Worm (Caenorhabditis elegans) whole organism, L1 larva: ENCODE results near the gene cutl-1.

Experiments
- C04F5.9 ChIP-seq: sonication (generic microtip); optimal IDR thresholded peaks from 2 replicates; lab custom pipeline; 2016; ENCODE audit warnings: missing genetic modification characterization, missing compliant biosample characterization
- C16A3.4 ChIP-seq: fragments of 150-350 bp; optimal IDR thresholded peaks from 2 replicates; lab custom pipeline; 2014; ENCODE audit warnings: missing biosample characterization, missing genetic modification characterization
- ama-1 ChIP-seq: fragments of 150-350 bp; optimal IDR thresholded peaks from 2 replicates; lab custom pipeline; 2014
- blmp-1 ChIP-seq: fragments of 150-350 bp; optimal IDR thresholded peaks from 2 replicates; lab custom pipeline; 2014; ENCODE audit warnings: missing biosample characterization, missing genetic modification characterization
- ceh-88 ChIP-seq: fragments of 200-800 bp; sonication (Bioruptor generic); IDR thresholded peaks from 2 replicates; pipeline ENCODE4 v1.3.6; 2022; ENCODE audit warnings: missing genetic modification characterization, missing compliant biosample characterization
- ceh-90 ChIP-seq: sonication (generic microtip); optimal IDR thresholded peaks from 2 replicates; lab custom pipeline; 2016; ENCODE audit warnings: missing genetic modification characterization, missing compliant biosample characterization
- dsc-1 ChIP-seq: sonication (generic microtip); optimal IDR thresholded peaks from 2 replicates; lab custom pipeline; 2016; ENCODE audit warnings: mild to moderate bottlenecking, missing genetic modification characterization, missing compliant biosample characterization
- efl-3 ChIP-seq: fragments of 200-800 bp; sonication (Bioruptor generic); optimal IDR thresholded peaks from 2 replicates; lab custom pipeline; 2018; ENCODE audit warnings: mild to moderate bottlenecking, missing genetic modification characterization, missing compliant biosample characterization
- elt-2 ChIP-seq: sonication (generic microtip); optimal IDR thresholded peaks from 2 replicates; lab custom pipeline; 2016; ENCODE audit warnings: missing genetic modification characterization, mild to moderate bottlenecking, inconsistent platforms, missing compliant biosample characterization, missing genetic modification reagents
- elt-3 ChIP-seq, 6 experiments: fragments of 150-350 bp in 1 of 6; sonication (generic microtip); optimal IDR thresholded peaks; 2 replicates each; lab custom pipeline; 2017 to 2018; ENCODE audit warnings: missing biosample characterization in 6 of 6, missing genetic modification characterization in 6 of 6, inconsistent platforms in 1 of 6
- fos-1 ChIP-seq: fragments of 150-350 bp; optimal IDR thresholded peaks from 2 replicates; lab custom pipeline; 2014; ENCODE audit warnings: missing biosample characterization, missing genetic modification characterization
- jun-1 ChIP-seq: fragments of 150-350 bp; optimal IDR thresholded peaks from 2 replicates; lab custom pipeline; 2014; ENCODE audit warnings: missing biosample characterization, missing genetic modification reagents, missing genetic modification characterization
- lin-13 ChIP-seq: fragments of 150-350 bp; optimal IDR thresholded peaks from 2 replicates; lab custom pipeline; 2014; ENCODE audit warnings: missing biosample characterization, missing genetic modification reagents, missing genetic modification characterization
- lin-14 ChIP-seq: fragments of 200-800 bp; sonication (Bioruptor generic); optimal IDR thresholded peaks from 2 replicates; lab custom pipeline; 2018; ENCODE audit warnings: mild to moderate bottlenecking, missing genetic modification characterization, moderate library complexity, missing compliant biosample characterization
- lin-35 ChIP-seq, 2 experiments: fragments of 150-350 bp; optimal IDR thresholded peaks; 2 replicates each; lab custom pipeline; 2014; ENCODE audit warnings: missing biosample characterization in 2 of 2, missing genetic modification characterization in 2 of 2, missing genetic modification reagents in 2 of 2
- lir-3 ChIP-seq: sonication (generic microtip); optimal IDR thresholded peaks from 2 replicates; lab custom pipeline; 2016; ENCODE audit warnings: mild to moderate bottlenecking, missing genetic modification characterization, moderate library complexity, missing compliant biosample characterization; ENCODE audit not compliant: poor library complexity
- lsy-2 ChIP-seq, 2 experiments: fragments of 150-350 bp; optimal IDR thresholded peaks; 2 replicates each; lab custom pipeline; 2014; ENCODE audit warnings: missing biosample characterization in 2 of 2, missing genetic modification characterization in 2 of 2
- mab-9 ChIP-seq: fragments of 200-800 bp; sonication (Bioruptor generic); IDR thresholded peaks from 2 replicates; pipeline ENCODE4 v1.3.6; 2022; ENCODE audit warnings: missing genetic modification reagents, missing genetic modification characterization, missing compliant biosample characterization
- mef-2 ChIP-seq: fragments of 150-350 bp; optimal IDR thresholded peaks from 2 replicates; lab custom pipeline; 2014; ENCODE audit warnings: missing biosample characterization, missing genetic modification characterization
- mep-1 ChIP-seq: fragments of 150-350 bp; optimal IDR thresholded peaks from 2 replicates; lab custom pipeline; 2014; ENCODE audit warnings: missing biosample characterization, missing genetic modification characterization
- nhr-11 ChIP-seq: fragments of 150-350 bp; optimal IDR thresholded peaks from 2 replicates; lab custom pipeline; 2014; ENCODE audit warnings: missing biosample characterization, missing genetic modification characterization
- nhr-12 ChIP-seq: sonication (generic microtip); optimal IDR thresholded peaks from 2 replicates; lab custom pipeline; 2017; ENCODE audit warnings: missing biosample characterization, missing genetic modification characterization
- nhr-19 ChIP-seq: fragments of 200-800 bp; sonication (Bioruptor generic); conservative IDR thresholded peaks from 2 replicates; pipeline ENCODE4 v1.3.6; 2022; ENCODE audit warnings: missing genetic modification characterization, missing compliant biosample characterization
- nhr-20 ChIP-seq: sonication (generic microtip); optimal IDR thresholded peaks from 2 replicates; lab custom pipeline; 2016; ENCODE audit warnings: mild to moderate bottlenecking, missing genetic modification characterization, missing compliant biosample characterization
- nhr-237 ChIP-seq: fragments of 150-350 bp; optimal IDR thresholded peaks from 2 replicates; lab custom pipeline; 2014; ENCODE audit warnings: missing biosample characterization, missing genetic modification characterization
- nhr-71 ChIP-seq: sonication (generic microtip); optimal IDR thresholded peaks from 2 replicates; lab custom pipeline; 2016; ENCODE audit warnings: mild to moderate bottlenecking, missing genetic modification characterization, moderate library complexity, missing compliant biosample characterization
- nhr-77 ChIP-seq: fragments of 150-350 bp; optimal IDR thresholded peaks from 2 replicates; lab custom pipeline; 2014; ENCODE audit warnings: missing biosample characterization, missing genetic modification characterization
- nhr-85 ChIP-seq: sonication (generic microtip); peaks from one replicate; lab custom pipeline; 2016; ENCODE audit warnings: missing genetic modification characterization, inconsistent platforms, missing compliant biosample characterization
- pax-3 ChIP-seq: fragments of 200-800 bp; sonication (Bioruptor generic); optimal IDR thresholded peaks from 2 replicates; lab custom pipeline; 2018; ENCODE audit warnings: mild to moderate bottlenecking, missing genetic modification characterization, moderate library complexity, missing compliant biosample characterization
- pqm-1 ChIP-seq: sonication (generic microtip); optimal IDR thresholded peaks from 3 replicates; lab custom pipeline; 2017; ENCODE audit warnings: missing biosample characterization, missing genetic modification characterization
- rnt-1 ChIP-seq: sonication (generic microtip); optimal IDR thresholded peaks from 2 replicates; lab custom pipeline; 2016; ENCODE audit warnings: mild to moderate bottlenecking, missing genetic modification characterization, moderate library complexity, missing compliant biosample characterization
- snpc-4 ChIP-seq: fragments of 150-350 bp; optimal IDR thresholded peaks from 2 replicates; lab custom pipeline; 2014; ENCODE audit warnings: missing biosample characterization, missing genetic modification characterization
- snu-23 ChIP-seq: sonication (generic microtip); optimal IDR thresholded peaks from 2 replicates; lab custom pipeline; 2016; ENCODE audit warnings: missing genetic modification characterization, missing compliant biosample characterization
- swsn-7 ChIP-seq: sonication (generic microtip); optimal IDR thresholded peaks from 2 replicates; lab custom pipeline; 2016; ENCODE audit warnings: missing genetic modification characterization, missing compliant biosample characterization
- unc-30 ChIP-seq: sonication (generic microtip); optimal IDR thresholded peaks from 2 replicates; lab custom pipeline; 2017; ENCODE audit warnings: missing biosample characterization, missing genetic modification characterization

cutl-1 gene

DNA sequence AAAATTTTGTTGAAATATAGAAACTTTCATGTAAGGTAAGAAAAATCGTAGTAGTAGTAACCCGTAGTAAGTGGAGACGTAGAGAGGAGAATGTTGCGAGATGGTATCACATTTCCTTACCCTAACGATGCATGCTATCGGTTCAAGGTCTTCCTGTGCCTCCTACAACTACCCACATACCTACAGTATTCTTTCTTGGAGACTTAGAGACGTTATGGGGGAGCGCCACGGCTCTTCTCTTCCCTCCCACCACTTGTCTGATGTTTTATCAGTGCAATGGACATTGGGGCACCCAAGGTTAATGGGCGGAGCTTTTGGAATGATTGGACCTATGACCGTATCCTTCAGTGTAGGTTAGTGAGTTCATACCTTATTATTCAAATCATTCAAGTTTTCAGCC lies 15.0 kb downstream of the cutl-1 start (continued):
- no peak for TF ChIP-seq elt-2
- TF ChIP-seq elt-3 (tag; optimal IDR thresholded peaks at IDR 0.05; lab: Kevin White, UChicago) = peak in 4 of 6 experiments; percentile 11 to 84 (median 43)
- no peak for TF ChIP-seq lir-3

DNA sequence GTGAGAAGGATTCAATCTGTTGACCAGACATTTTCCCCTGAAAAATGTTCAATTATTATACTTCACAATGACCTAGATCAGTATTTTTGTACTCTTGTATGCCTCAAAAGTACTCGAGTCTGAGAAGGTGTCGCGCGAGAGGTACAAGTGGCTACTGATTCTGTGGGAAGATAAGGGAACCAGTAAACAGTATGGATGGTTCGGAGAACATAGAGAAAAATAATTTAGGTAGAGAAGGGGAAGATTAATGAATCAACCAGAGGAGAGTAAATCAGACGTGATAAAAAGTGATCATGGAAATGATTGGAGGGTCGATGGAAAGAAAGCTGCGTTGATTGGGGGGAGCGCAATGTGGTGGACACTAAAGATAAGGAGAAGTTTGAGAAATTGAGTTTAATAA lies 16.5 kb downstream of the cutl-1 start:
- TF ChIP-seq lin-14 (peak; percentile 57), nhr-71 (tag; lab: Kevin White, UChicago) (peak; percentile 38), fos-1 (tag; lab: Kevin White, UChicago) (no peak), nhr-85 (tag; lab: Kevin White, UChicago) (peak; percentile 90), snpc-4 (tag; lab: Kevin White, UChicago) (no peak), lsy-2 (tag; optimal IDR thresholded peaks at IDR 0.05; lab: Kevin White, UChicago) (peak in 1 of 2 experiments; percentile 46), elt-3 (tag; optimal IDR thresholded peaks at IDR 0.05; lab: Kevin White, UChicago) (peak in 4 of 6 experiments; percentile 33 to 71 (median 52)), blmp-1 (tag; lab: Kevin White, UChicago) (peak; percentile 64), nhr-237 (tag; lab: Kevin White, UChicago) (no peak), lin-35 (GFP tag; optimal IDR thresholded peaks at IDR 0.05; lab: Kevin White, UChicago) (peak in 1 of 2 experiments; percentile 7), mep-1 (tag; lab: Kevin White, UChicago) (peak; percentile 8), nhr-19 (GFP tag; lab: Robert Waterston, UW) (0 out of 2 replicates have a peak, but pooled peaks have one; percentile 15), swsn-7 (tag; lab: Kevin White, UChicago) (no peak), snu-23 (GFP tag; lab: Kevin White, UChicago) (peak; percentile 34), rnt-1 (tag; lab: Kevin White, UChicago) (peak; percentile 14), nhr-20 (tag; lab: Kevin White, UChicago) (peak; percentile 47)

DNA sequence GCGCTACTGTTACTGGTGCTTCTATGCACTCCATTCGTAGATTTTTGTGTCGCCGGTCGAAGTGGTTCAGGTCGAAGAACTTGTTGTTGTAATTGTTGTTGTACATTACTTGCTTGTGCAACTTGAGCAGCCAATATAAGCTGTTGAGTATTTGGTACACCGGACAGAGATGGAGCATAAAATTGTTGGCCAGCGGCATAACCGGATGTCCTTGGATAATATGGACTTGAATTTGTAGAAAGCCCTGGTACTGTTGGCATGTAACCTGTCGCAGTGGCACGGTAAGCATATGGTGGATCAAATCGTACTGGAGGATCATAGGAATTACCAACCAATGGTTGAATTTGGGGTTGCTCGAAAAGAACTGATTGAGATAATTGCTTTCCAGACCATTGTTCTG lies 17.0 kb downstream of the cutl-1 start:
- TF ChIP-seq snu-23 (GFP tag; lab: Kevin White, UChicago) (no peak), ama-1 (lab: Kevin White, UChicago) (no peak), mef-2 (tag; lab: Kevin White, UChicago) (no peak), nhr-12 (tag; lab: Kevin White, UChicago) (no peak), jun-1 (no peak), unc-30 (no peak)

DNA sequence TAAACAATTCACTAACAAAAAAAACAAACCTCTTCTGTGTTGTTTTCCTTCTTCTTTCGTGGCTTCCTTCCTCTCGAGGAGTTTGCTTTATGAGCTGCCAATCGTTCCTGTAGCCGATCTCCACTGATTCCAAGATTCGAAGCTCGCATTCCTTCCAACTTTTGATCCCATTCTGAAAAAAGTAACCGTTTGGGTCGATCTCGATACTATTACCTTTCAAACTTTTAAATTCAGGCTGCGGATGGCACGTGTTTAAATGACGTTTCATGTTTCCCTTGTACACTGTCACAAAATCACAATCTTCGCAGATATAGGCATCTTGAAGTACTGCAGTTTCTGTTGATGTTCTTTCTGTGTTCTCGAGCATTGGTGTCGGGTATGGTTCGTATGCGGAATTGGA lies 18.4 kb downstream of the cutl-1 start:
- no peak for TF ChIP-seq mab-9
- no peak for TF ChIP-seq efl-3 (GFP tag; lab: Kevin White, UChicago)
- no peak for TF ChIP-seq pqm-1
- no peak for TF ChIP-seq nhr-77
- TF ChIP-seq C16A3.4 (tag; lab: Kevin White, UChicago) = no peak
- TF ChIP-seq elt-3 (tag; optimal IDR thresholded peaks at IDR 0.05; lab: Kevin White, UChicago) = no peak
- TF ChIP-seq ceh-90 (tag; lab: Kevin White, UChicago) = no peak
- TF ChIP-seq C04F5.9 (tag; lab: Kevin White, UChicago) = no peak
- no peak for TF ChIP-seq dsc-1 (tag; lab: Kevin White, UChicago)
- no peak for TF ChIP-seq ceh-88 (GFP tag; lab: Robert Waterston, UW)
- TF ChIP-seq pax-3 (tag; lab: Kevin White, UChicago) = no peak

DNA sequence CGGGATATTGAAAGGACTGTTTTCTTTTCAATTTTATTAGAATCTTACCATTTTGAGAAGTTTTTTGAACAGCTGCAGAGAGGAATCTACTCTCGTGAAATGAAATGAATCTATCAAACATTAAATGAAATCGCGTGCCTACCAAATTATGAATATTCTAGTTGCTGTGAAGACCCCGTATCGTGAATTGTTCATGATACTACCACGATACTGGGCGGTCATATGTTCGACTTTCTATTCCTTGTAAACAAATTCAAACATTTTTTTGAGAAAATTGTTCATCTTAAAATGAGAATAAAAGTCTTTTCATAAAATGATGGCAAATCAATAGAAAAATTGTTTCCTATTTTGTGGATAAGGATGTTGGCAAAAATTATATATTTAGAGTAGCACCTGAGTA lies 20.1 kb downstream of the cutl-1 start, which contains the start of gene gcy-34:
TSS of gene gcy-34 (minus strand) at position 101 of the 400 bp plus-strand sequence.
- TF ChIP-seq lin-13 (GFP tag; lab: Kevin White, UChicago) (no peak), nhr-11 (tag; lab: Kevin White, UChicago) (peak; percentile 1)
- TF ChIP-seq, all 84 proteins: peak for 1
